Fruit fly (Drosophila melanogaster) whole organism, prepupa: Measurements from ENCODE around the gene alpha-Est5.

ENCODE experiments used
- CG11294 ChIP-seq: fragments of 200-800 bp; sonication (Bioruptor generic); IDR thresholded peaks from 2 replicates; pipeline ENCODE4 v1.3.6; 2022; ENCODE audit warnings: missing biosample characterization, missing genetic modification characterization
- CG15336 ChIP-seq: fragments of 200-800 bp; sonication (Bioruptor generic); IDR thresholded peaks from 2 replicates; pipeline ENCODE4 v1.3.6; 2022; ENCODE audit warnings: missing biosample characterization, missing genetic modification characterization
- CG32006 ChIP-seq: fragments of 200-800 bp; sonication (Bioruptor generic); optimal IDR thresholded peaks from 3 replicates; lab custom pipeline; 2017; ENCODE audit warnings: missing biosample characterization, mild to moderate bottlenecking, missing genetic modification characterization
- CG6163 ChIP-seq: fragments of 200-800 bp; sonication (Bioruptor generic); IDR thresholded peaks from 3 replicates; pipeline ENCODE4 v1.3.6; 2022; ENCODE audit warnings: missing biosample characterization, missing genetic modification characterization
- Hr39 ChIP-seq: fragments of 200-800 bp; sonication (Bioruptor generic); optimal IDR thresholded peaks from 2 replicates; lab custom pipeline; 2016; ENCODE audit warnings: missing biosample characterization, missing genetic modification characterization
- eg ChIP-seq: fragments of 200-800 bp; sonication (Bioruptor generic); IDR thresholded peaks from 3 replicates; pipeline ENCODE4 v1.3.6; 2022; ENCODE audit warnings: missing biosample characterization, missing genetic modification characterization
- net ChIP-seq: fragments of 200-800 bp; sonication (Bioruptor generic); optimal IDR thresholded peaks from 3 replicates; lab custom pipeline; 2016; ENCODE audit warnings: missing biosample characterization, missing genetic modification characterization

DNA sequence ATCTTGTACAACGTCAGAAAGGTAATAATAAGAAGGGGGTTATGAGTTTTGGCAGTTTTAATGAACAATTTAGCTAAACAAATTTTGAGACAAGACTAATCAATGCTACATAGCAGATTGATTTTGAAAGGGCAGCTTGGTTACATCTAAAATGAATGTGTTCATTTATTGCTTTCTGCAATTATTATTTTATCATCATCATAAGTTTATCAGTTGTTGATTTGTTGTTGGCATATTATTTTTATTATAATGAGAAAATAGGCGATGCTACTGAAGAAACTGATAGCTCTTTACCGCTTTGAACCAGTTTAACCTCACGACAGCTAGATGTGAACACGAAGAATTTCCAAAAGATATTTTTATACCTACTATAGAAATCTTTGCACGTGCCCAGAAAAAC, 33.9 kb downstream of the alpha-Est5 start, which contains the start of gene Mics1:
- TF ChIP-seq CG32006 (GFP tag; lab: Kevin White, UChicago) (no peak), net (GFP tag; lab: Kevin White, UChicago) (no peak), CG15336 (GFP tag; lab: Robert Waterston, UW) (no peak), CG6163 (GFP tag; lab: Robert Waterston, UW) (no peak), eg (GFP tag; lab: Robert Waterston, UW) (no peak), Hr39 (no peak), CG11294 (no peak)
